Fruit fly (Drosophila melanogaster): ENCODE measurements around the gene Surf4.
A peak's percentile ranks its signal among the peaks of the same experiment; 100 is the strongest.

Gene Surf4

DNA sequence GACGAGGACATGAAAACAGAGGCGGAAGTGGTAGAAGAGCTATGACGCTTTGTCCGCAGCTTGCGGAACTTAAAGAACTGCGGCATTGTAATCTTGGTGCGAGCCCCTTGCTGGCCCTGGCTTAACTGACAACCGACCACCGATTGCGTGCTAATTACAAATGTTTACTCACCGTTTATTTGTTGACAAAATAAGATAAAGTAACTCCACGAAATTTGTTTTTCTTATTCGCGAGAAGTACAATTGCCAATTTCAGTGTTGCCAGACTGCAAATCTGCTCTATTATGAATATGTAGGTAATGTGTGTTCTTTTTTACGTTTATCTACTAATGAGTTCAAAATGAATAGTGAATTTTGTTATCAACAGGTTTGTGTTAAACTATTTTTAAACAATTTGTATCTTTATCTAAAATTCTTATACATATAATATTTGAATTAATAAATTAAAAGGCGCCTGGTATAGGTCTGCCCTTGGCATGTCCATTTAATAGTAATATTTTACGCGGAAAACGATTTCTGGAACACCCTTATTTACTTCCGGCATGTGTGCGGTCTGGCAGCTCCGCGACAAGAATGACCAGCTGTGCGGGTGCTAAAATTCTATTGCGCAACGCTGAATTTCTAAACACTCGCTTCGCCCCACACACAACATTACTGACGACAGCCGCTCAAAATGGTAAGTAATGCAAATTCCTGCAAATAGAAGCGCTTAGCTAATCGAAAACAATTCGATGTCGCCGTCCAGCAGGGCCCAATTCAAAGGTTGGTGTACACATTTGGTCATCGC lies 10.9 kb upstream of the Surf4 start, which contains the start of the genes Atg4b and Hibch (continued):
- TF ChIP-seq ind (GFP tag; optimal IDR thresholded peaks at IDR 0.05) (peak; percentile 87), CG11085 (GFP tag; IDR thresholded peaks at IDR 0.05) (peak; percentile 82), CG2712 (tag; optimal IDR thresholded peaks at IDR 0.05) (peak; percentile 92), CG34422 (GFP tag; IDR thresholded peaks at IDR 0.05) (peak; percentile 91), kah (GFP tag; optimal IDR thresholded peaks at IDR 0.05) (peak; percentile 65), CG13775 (GFP tag; optimal IDR thresholded peaks at IDR 0.05) (peak; percentile 87), CG2116 (GFP tag; optimal IDR thresholded peaks at IDR 0.05) (peak; percentile 69), cas (GFP tag; IDR thresholded peaks at IDR 0.05) (peak; percentile 69; the same call in 1 of the 2 replicates), Drgx (GFP tag; IDR thresholded peaks at IDR 0.05) (peak; percentile 72), CG2199 (GFP tag; IDR thresholded peaks at IDR 0.05) (no peak), nerfin-1 (tag; optimal IDR thresholded peaks at IDR 0.05) (peak; percentile 79), CkIIα-i1 (GFP tag; IDR thresholded peaks at IDR 0.05) (no peak), Hr39 (optimal IDR thresholded peaks at IDR 0.05) (no peak), nom (GFP tag; optimal IDR thresholded peaks at IDR 0.05) (peak; percentile 75), nmo (GFP tag; optimal IDR thresholded peaks at IDR 0.05) (peak; percentile 79), CTCF (GFP tag; optimal IDR thresholded peaks at IDR 0.05) (no peak), phol (tag; optimal IDR thresholded peaks at IDR 0.05) (peak; percentile 85), sens-2 (GFP tag; IDR thresholded peaks at IDR 0.05) (0 out of 2 replicates have a peak, but pooled peaks have one; percentile 26), CG6254 (GFP tag; optimal IDR thresholded peaks at IDR 0.05) (peak; percentile 70), ac (GFP tag; optimal IDR thresholded peaks at IDR 0.05) (peak; percentile 14), Fer2 (tag; optimal IDR thresholded peaks at IDR 0.05) (peak; percentile 86), luna (GFP tag; optimal IDR thresholded peaks at IDR 0.05) (no peak), MTF-1 (GFP tag; optimal IDR thresholded peaks at IDR 0.05; ENCODE audit: borderline replicate concordance) (peak; percentile 27), CG1024 (GFP tag; IDR thresholded peaks at IDR 0.05) (no peak), slou (GFP tag; optimal IDR thresholded peaks at IDR 0.05) (peak; percentile 79), Elba2 (GFP tag; optimal IDR thresholded peaks at IDR 0.05) (peak; percentile 84), ranshi (GFP tag; IDR thresholded peaks at IDR 0.05) (peak; percentile 77), al (GFP tag; IDR thresholded peaks at IDR 0.05) (peak; percentile 78), zfh1 (GFP tag; IDR thresholded peaks at IDR 0.05) (peak; percentile 62; the same call in 2 of the 3 replicates), hth (optimal IDR thresholded peaks at IDR 0.05) (no peak), CG8765 (GFP tag; IDR thresholded peaks at IDR 0.05) (peak; percentile 59; the same call in 1 of the 2 replicates), CG3407 (GFP tag; optimal IDR thresholded peaks at IDR 0.05) (peak; percentile 58), CG8388 (GFP tag; optimal IDR thresholded peaks at IDR 0.05) (peak; percentile 76), Fer3 (tag; optimal IDR thresholded peaks at IDR 0.05) (peak; percentile 87), aop (GFP tag; IDR thresholded peaks at IDR 0.05) (peak; percentile 97), CG12236 (GFP tag; optimal IDR thresholded peaks at IDR 0.05) (no peak), CG4854 (GFP tag; optimal IDR thresholded peaks at IDR 0.05) (peak; percentile 16), pum (GFP tag; optimal IDR thresholded peaks at IDR 0.05) (peak; percentile 9), sima (GFP tag; optimal IDR thresholded peaks at IDR 0.05) (no peak), ash1 (GFP tag; optimal IDR thresholded peaks at IDR 0.05) (no peak), wek (GFP tag; optimal IDR thresholded peaks at IDR 0.05) (peak; percentile 79), CG14667 (GFP tag; IDR thresholded peaks at IDR 0.05) (peak; percentile 75), insv (GFP tag; optimal IDR thresholded peaks at IDR 0.05) (peak in 1 of 2 experiments; percentile 70), CG12744 (GFP tag; optimal IDR thresholded peaks at IDR 0.05) (no peak), Scr (GFP tag; IDR thresholded peaks at IDR 0.05; ENCODE audit: partially characterized antibody) (peak; percentile 22; the same call in 1 of the 2 replicates), chif (GFP tag; optimal IDR thresholded peaks at IDR 0.05) (no peak), CG11695 (GFP tag; IDR thresholded peaks at IDR 0.05) (no peak; the same call in 1 of the 3 replicates), CG3726 (GFP tag; IDR thresholded peaks at IDR 0.05) (peak; percentile 69; the same call in 2 of the 3 replicates), ken (GFP tag; IDR thresholded peaks at IDR 0.05) (peak; percentile 78; the same call in 2 of the 3 replicates), B-H1 (GFP tag; IDR thresholded peaks at IDR 0.05) (peak; percentile 66), Bteb2 (GFP tag; optimal IDR thresholded peaks at IDR 0.05) (peak; percentile 16)
